Fruit fly (Drosophila melanogaster) whole organism, embryonic: Measurements from ENCODE around the gene Dad1.

Experiments used
- Aef1 ChIP-seq: fragments of 200-800 bp; sonication (Bioruptor generic); IDR thresholded peaks from 3 replicates; pipeline ENCODE4 v1.3.6; 2022; ENCODE audit warnings: missing biosample characterization, missing genetic modification characterization
- Antp ChIP-seq: fragments of 200-800 bp; sonication (Bioruptor generic); optimal IDR thresholded peaks from 3 replicates; lab custom pipeline; 2016; ENCODE audit warnings: missing biosample characterization, missing genetic modification characterization
- Atf-2 ChIP-seq: fragments of 200-800 bp; sonication (Bioruptor generic); optimal IDR thresholded peaks from 2 replicates; lab custom pipeline; 2016; ENCODE audit warnings: missing biosample characterization, missing genetic modification characterization
- B-H2 ChIP-seq: fragments of 200-800 bp; sonication (Bioruptor generic); optimal IDR thresholded peaks from 2 replicates; lab custom pipeline; 2018; ENCODE audit warnings: missing biosample characterization, mild to moderate bottlenecking, missing genetic modification characterization
- CG13123 ChIP-seq: fragments of 200-800 bp; sonication (Bioruptor generic); optimal IDR thresholded peaks from 2 replicates; lab custom pipeline; 2016; ENCODE audit warnings: missing biosample characterization, missing genetic modification characterization
- CG13424 ChIP-seq: fragments of 200-800 bp; sonication (Bioruptor generic); optimal IDR thresholded peaks from 2 replicates; lab custom pipeline; 2019; ENCODE audit warnings: missing biosample characterization, mild to moderate bottlenecking, missing genetic modification characterization, moderate library complexity
- CG13775 ChIP-seq: fragments of 200-800 bp; sonication (Bioruptor generic); optimal IDR thresholded peaks from 3 replicates; lab custom pipeline; 2017; ENCODE audit warnings: missing biosample characterization, mild to moderate bottlenecking, missing genetic modification characterization
- CG14050 ChIP-seq: fragments of 200-800 bp; sonication (Bioruptor generic); IDR thresholded peaks from 3 replicates; pipeline ENCODE4 v1.3.6; 2022; ENCODE audit warnings: missing biosample characterization, missing genetic modification characterization
- CG1529 ChIP-seq: fragments of 200-800 bp; sonication (Bioruptor generic); optimal IDR thresholded peaks from 3 replicates; lab custom pipeline; 2018; ENCODE audit warnings: missing biosample characterization, missing genetic modification characterization
- CG1602 ChIP-seq: fragments of 200-800 bp; sonication (Bioruptor generic); optimal IDR thresholded peaks from 3 replicates; lab custom pipeline; 2016; ENCODE audit warnings: missing biosample characterization, missing genetic modification characterization
- CG16779 ChIP-seq: fragments of 200-800 bp; sonication (Bioruptor generic); IDR thresholded peaks from 2 replicates; pipeline ENCODE4 v1.3.6; 2022; ENCODE audit warnings: missing biosample characterization, missing genetic modification characterization
- CG18476 ChIP-seq: fragments of 200-800 bp; sonication (Bioruptor generic); optimal IDR thresholded peaks from 2 replicates; lab custom pipeline; 2016; ENCODE audit warnings: missing biosample characterization, mild to moderate bottlenecking, missing genetic modification characterization
- CG18619 ChIP-seq: fragments of 200-800 bp; sonication (Bioruptor generic); optimal IDR thresholded peaks from 3 replicates; lab custom pipeline; 2017; ENCODE audit warnings: missing biosample characterization, mild to moderate bottlenecking, missing genetic modification characterization
- CG18764 ChIP-seq: fragments of 200-800 bp; sonication (Bioruptor generic); optimal IDR thresholded peaks from 3 replicates; lab custom pipeline; 2016; ENCODE audit warnings: missing biosample characterization, missing genetic modification characterization
- CG2202 ChIP-seq: fragments of 200-800 bp; sonication (Bioruptor generic); optimal IDR thresholded peaks from 2 replicates; lab custom pipeline; 2018; ENCODE audit warnings: missing biosample characterization, mild to moderate bottlenecking, missing genetic modification characterization
- CG31388 ChIP-seq: fragments of 200-800 bp; sonication (Bioruptor generic); optimal IDR thresholded peaks from 2 replicates; lab custom pipeline; 2016; ENCODE audit warnings: missing biosample characterization, missing genetic modification characterization
- CG32532 ChIP-seq: fragments of 200-800 bp; sonication (Bioruptor generic); IDR thresholded peaks from 2 replicates; pipeline ENCODE4 v1.3.6; 2022; ENCODE audit warnings: missing biosample characterization, missing genetic modification characterization
- CG4328 ChIP-seq: fragments of 200-800 bp; sonication (Bioruptor generic); optimal IDR thresholded peaks from 3 replicates; lab custom pipeline; 2017; ENCODE audit warnings: missing biosample characterization, missing genetic modification reagents, missing genetic modification characterization
- CG4424 ChIP-seq: fragments of 200-800 bp; sonication (Bioruptor generic); optimal IDR thresholded peaks from 3 replicates; lab custom pipeline; 2016; ENCODE audit warnings: missing biosample characterization, missing genetic modification characterization
- CG6654 ChIP-seq: fragments of 200-800 bp; sonication (Bioruptor generic); optimal IDR thresholded peaks from 2 replicates; lab custom pipeline; 2017; ENCODE audit warnings: missing biosample characterization, mild to moderate bottlenecking, missing genetic modification characterization
- CG6765 ChIP-seq: fragments of 200-800 bp; sonication (Bioruptor generic); optimal IDR thresholded peaks from 3 replicates; lab custom pipeline; 2017; ENCODE audit warnings: missing biosample characterization, mild to moderate bottlenecking, missing genetic modification characterization
- CG6791 ChIP-seq: fragments of 200-800 bp; sonication (Bioruptor generic); IDR thresholded peaks from 3 replicates; pipeline ENCODE4 v1.3.6; 2022; ENCODE audit warnings: missing biosample characterization, missing genetic modification characterization; ENCODE audit not compliant: partially characterized antibody
- CG7556 ChIP-seq: fragments of 200-800 bp; sonication (Bioruptor generic); optimal IDR thresholded peaks from 2 replicates; lab custom pipeline; 2017; ENCODE audit warnings: missing biosample characterization, mild to moderate bottlenecking, missing genetic modification characterization
- CG9727 ChIP-seq: fragments of 200-800 bp; sonication (Bioruptor generic); optimal IDR thresholded peaks from 3 replicates; lab custom pipeline; 2017; ENCODE audit warnings: missing biosample characterization, mild to moderate bottlenecking, missing genetic modification characterization
- D ChIP-seq, 2 experiments: fragments of 200-800 bp in 1 of 2; fragments of >200 bp in 1 of 2; sonication (Bioruptor generic) in 1 of 2; optimal IDR thresholded peaks; 2 replicates in 1 of 2; 3 replicates in 1 of 2; lab custom pipeline; 2017; ENCODE audit warnings: mild to moderate bottlenecking in 1 of 2, missing biosample characterization in 1 of 2, missing genetic modification characterization in 1 of 2, missing genetic modification reagents in 1 of 2
- D19A ChIP-seq: fragments of 200-800 bp; optimal IDR thresholded peaks from 3 replicates; lab custom pipeline; 2019; ENCODE audit warnings: missing biosample characterization, mild to moderate bottlenecking, missing genetic modification characterization, moderate library complexity
- Deaf1 ChIP-seq: fragments of 200-800 bp; optimal IDR thresholded peaks from 3 replicates; lab custom pipeline; 2019; ENCODE audit warnings: missing biosample characterization, mild to moderate bottlenecking, missing genetic modification characterization, moderate library complexity
- Dfd ChIP-seq, 2 experiments: fragments of >200 bp; optimal IDR thresholded peaks; 2 replicates each; lab custom pipeline; 2017; ENCODE audit warnings: missing biosample characterization in 2 of 2, missing genetic modification characterization in 2 of 2
- ERR ChIP-seq: fragments of 200-800 bp; sonication (Bioruptor generic); optimal IDR thresholded peaks from 2 replicates; lab custom pipeline; 2016; ENCODE audit warnings: missing biosample characterization, missing genetic modification characterization
- H2.0 ChIP-seq: fragments of 200-800 bp; sonication (Bioruptor generic); IDR thresholded peaks from 2 replicates; pipeline ENCODE4 v1.3.6; 2022; ENCODE audit warnings: missing biosample characterization, missing genetic modification characterization
- Hr78 ChIP-seq, 2 experiments: fragments of 200-800 bp in 1 of 2; fragments of >200 bp in 1 of 2; sonication (Bioruptor generic) in 1 of 2; optimal IDR thresholded peaks; 2 replicates each; lab custom pipeline; 2017 to 2019; ENCODE audit warnings: missing biosample characterization in 2 of 2, missing genetic modification characterization in 2 of 2, mild to moderate bottlenecking in 1 of 2, moderate library complexity in 1 of 2
- MBD-R2 ChIP-seq: fragments of 200-800 bp; sonication (Bioruptor generic); IDR thresholded peaks from 2 replicates; pipeline ENCODE4 v1.3.6; 2022; ENCODE audit warnings: missing biosample characterization, missing genetic modification characterization
- Nf-YC ChIP-seq: fragments of 200-800 bp; optimal IDR thresholded peaks from 3 replicates; lab custom pipeline; 2019; ENCODE audit warnings: missing biosample characterization, mild to moderate bottlenecking, missing genetic modification characterization, moderate library complexity
- Oaz ChIP-seq: fragments of 200-800 bp; sonication (Bioruptor generic); IDR thresholded peaks from 2 replicates; pipeline ENCODE4 v1.3.6; 2022; ENCODE audit warnings: missing biosample characterization, missing genetic modification characterization
- Optix ChIP-seq: fragments of 200-800 bp; sonication (Bioruptor generic); IDR thresholded peaks from 3 replicates; pipeline ENCODE4 v1.3.6; 2022; ENCODE audit warnings: missing biosample characterization, missing genetic modification characterization
- Sox100B ChIP-seq: fragments of 200-800 bp; sonication (Bioruptor generic); optimal IDR thresholded peaks from 3 replicates; lab custom pipeline; 2018; ENCODE audit warnings: missing biosample characterization, mild to moderate bottlenecking, missing genetic modification characterization
- bsh ChIP-seq, 2 experiments: fragments of 200-800 bp; sonication (Bioruptor generic); optimal IDR thresholded peaks; 2 replicates each; lab custom pipeline; 2017 to 2018; ENCODE audit warnings: mild to moderate bottlenecking in 2 of 2, missing biosample characterization in 2 of 2, missing genetic modification characterization in 2 of 2, moderate library complexity in 1 of 2
- cg ChIP-seq: fragments of 200-800 bp; sonication (Bioruptor generic); optimal IDR thresholded peaks from 3 replicates; lab custom pipeline; 2019; ENCODE audit warnings: missing biosample characterization, mild to moderate bottlenecking, missing genetic modification characterization, moderate library complexity
- crol ChIP-seq: fragments of 200-800 bp; sonication (Bioruptor generic); IDR thresholded peaks from 2 replicates; pipeline ENCODE4 v1.3.6; 2022; ENCODE audit warnings: missing biosample characterization, missing genetic modification characterization
- eve ChIP-seq, 2 experiments: fragments of >200 bp; optimal IDR thresholded peaks; 2 replicates each; lab custom pipeline; 2017; ENCODE audit warnings: missing biosample characterization in 2 of 2, missing genetic modification characterization in 2 of 2
- ftz-f1 ChIP-seq: fragments of 200-800 bp; sonication (Bioruptor generic); optimal IDR thresholded peaks from 2 replicates; lab custom pipeline; 2016; ENCODE audit warnings: missing biosample characterization, missing genetic modification characterization
- grn ChIP-seq: fragments of 200-800 bp; sonication (Bioruptor generic); optimal IDR thresholded peaks from 3 replicates; lab custom pipeline; 2017; ENCODE audit warnings: missing biosample characterization, missing genetic modification characterization
- kay ChIP-seq: fragments of 200-800 bp; sonication (Bioruptor generic); optimal IDR thresholded peaks from 2 replicates; lab custom pipeline; 2016; ENCODE audit warnings: missing biosample characterization, missing genetic modification characterization
- oc ChIP-seq: fragments of 200-800 bp; sonication (Bioruptor generic); optimal IDR thresholded peaks from 2 replicates; lab custom pipeline; 2018; ENCODE audit warnings: missing biosample characterization, mild to moderate bottlenecking, missing genetic modification characterization, moderate library complexity
- phol ChIP-seq: fragments of 200-800 bp; sonication (Bioruptor generic); optimal IDR thresholded peaks from 3 replicates; lab custom pipeline; 2018; ENCODE audit warnings: missing biosample characterization, mild to moderate bottlenecking, missing genetic modification characterization, moderate library complexity
- pros ChIP-seq: fragments of 200-800 bp; sonication (Bioruptor generic); optimal IDR thresholded peaks from 3 replicates; lab custom pipeline; 2019; ENCODE audit warnings: missing biosample characterization, mild to moderate bottlenecking, missing genetic modification characterization, moderate library complexity
- sr ChIP-seq: fragments of 200-800 bp; sonication (Bioruptor generic); IDR thresholded peaks from 3 replicates; pipeline ENCODE4 v1.3.6; 2022; ENCODE audit warnings: missing biosample characterization, missing genetic modification characterization
- twi ChIP-seq: fragments of 200-800 bp; optimal IDR thresholded peaks from 2 replicates; lab custom pipeline; 2019; ENCODE audit warnings: missing biosample characterization, mild to moderate bottlenecking, missing genetic modification characterization, moderate library complexity
- wdn ChIP-seq: fragments of 200-800 bp; sonication (Bioruptor generic); IDR thresholded peaks from 2 replicates; pipeline ENCODE4 v1.3.6; 2022; ENCODE audit warnings: missing biosample characterization, missing genetic modification characterization
- zen ChIP-seq: fragments of 200-800 bp; sonication (Bioruptor generic); optimal IDR thresholded peaks from 3 replicates; lab custom pipeline; 2018; ENCODE audit warnings: missing biosample characterization, mild to moderate bottlenecking, missing genetic modification characterization, moderate library complexity

Gene Dad1

dm6 chr2L:8350560-8351171 is 33.3 kb downstream of the Dad1 start (continued):
- peak; percentile 14 for TF ChIP-seq CG1529 (GFP tag; lab: Kevin White, UChicago)
- no peak; the same call in 2 of the 3 replicates for TF ChIP-seq CG14050 (GFP tag; lab: Robert Waterston, UW)
- peak; percentile 49 for TF ChIP-seq B-H2
- TF ChIP-seq CG6654 = no peak
- no peak for TF ChIP-seq Aef1 (GFP tag; lab: Robert Waterston, UW)
- TF ChIP-seq pros = no peak
- TF ChIP-seq CG18476 (GFP tag; lab: Kevin White, UChicago) = no peak
- no peak for TF ChIP-seq CG13123
- peak; percentile 16 for TF ChIP-seq CG9727 (GFP tag; lab: Kevin White, UChicago)
- peak; percentile 74 for TF ChIP-seq grn
- no peak for TF ChIP-seq Atf-2 (GFP tag; lab: Kevin White, UChicago)
- TF ChIP-seq CG4328 (GFP tag; lab: Kevin White, UChicago) = no peak
- TF ChIP-seq CG16779 (GFP tag; lab: Robert Waterston, UW) = no peak
- no peak for TF ChIP-seq CG6791 (GFP tag; lab: Robert Waterston, UW)
- TF ChIP-seq phol (tag; lab: Kevin White, UChicago) = no peak
- no peak for TF ChIP-seq crol (GFP tag; lab: Robert Waterston, UW)
- no peak for TF ChIP-seq zen
- no peak for TF ChIP-seq Dfd (GFP tag; optimal IDR thresholded peaks at IDR 0.05; lab: Kevin White, UChicago)
- TF ChIP-seq CG2202 = no peak
- TF ChIP-seq CG4424 (GFP tag; lab: Kevin White, UChicago) = no peak
- TF ChIP-seq Optix = no peak
- no peak for TF ChIP-seq CG31388 (GFP tag; lab: Kevin White, UChicago)
- TF ChIP-seq eve (GFP tag; optimal IDR thresholded peaks at IDR 0.05; lab: Kevin White, UChicago) = no peak
- TF ChIP-seq CG18619 (GFP tag; lab: Kevin White, UChicago) = peak; percentile 8
- peak; percentile 50 for TF ChIP-seq ftz-f1
- TF ChIP-seq Antp (GFP tag; lab: Kevin White, UChicago) = no peak
- TF ChIP-seq oc = no peak
- no peak for TF ChIP-seq CG13775 (GFP tag; lab: Kevin White, UChicago)
- TF ChIP-seq CG6765 (GFP tag; lab: Kevin White, UChicago) = peak; percentile 26
- TF ChIP-seq Nf-YC = no peak
- TF ChIP-seq Oaz (GFP tag; lab: Robert Waterston, UW) = no peak
- TF ChIP-seq Deaf1 = no peak
- no peak for TF ChIP-seq D (optimal IDR thresholded peaks at IDR 0.05; lab: Kevin White, UChicago)
- TF ChIP-seq D (GFP tag; optimal IDR thresholded peaks at IDR 0.05; lab: Kevin White, UChicago) = no peak
- no peak for TF ChIP-seq D19A (tag; lab: Kevin White, UChicago)
- no peak for TF ChIP-seq twi (tag; lab: Kevin White, UChicago)
- no peak for TF ChIP-seq bsh (GFP tag; optimal IDR thresholded peaks at IDR 0.05; lab: Kevin White, UChicago)
- TF ChIP-seq CG7556 = no peak
- no peak for TF ChIP-seq MBD-R2 (GFP tag; lab: Robert Waterston, UW)
- no peak for TF ChIP-seq CG1602 (GFP tag; lab: Kevin White, UChicago)
- no peak for TF ChIP-seq CG32532
- TF ChIP-seq cg (GFP tag; lab: Kevin White, UChicago) = no peak
- TF ChIP-seq sr (GFP tag; lab: Robert Waterston, UW) = no peak
- no peak for TF ChIP-seq ERR (GFP tag; lab: Kevin White, UChicago)
- no peak for TF ChIP-seq kay
- 0 out of 2 replicates have a peak, but pooled peaks have one; percentile 8 for TF ChIP-seq H2.0 (GFP tag; lab: Robert Waterston, UW)
- no peak for TF ChIP-seq CG18764
- TF ChIP-seq wdn (GFP tag; lab: Robert Waterston, UW) = no peak
- peak; percentile 8 for TF ChIP-seq Sox100B (GFP tag; lab: Kevin White, UChicago)
- peak; percentile 31 for TF ChIP-seq CG13424 (tag; lab: Kevin White, UChicago)
- no peak for TF ChIP-seq Hr78 (GFP tag; optimal IDR thresholded peaks at IDR 0.05; lab: Kevin White, UChicago)
